Worm (Caenorhabditis elegans) whole organism, late embryonic: Measurements from ENCODE around the gene perm-2.

Experiments used
- C38D4.7 ChIP-seq: fragments of 200-800 bp; sonication (Bioruptor generic); optimal IDR thresholded peaks from 2 replicates; lab custom pipeline; 2018; ENCODE audit warnings: mild to moderate bottlenecking, missing genetic modification characterization, moderate library complexity, missing compliant biosample characterization
- F13H6.1 ChIP-seq: sonication (generic microtip); optimal IDR thresholded peaks from 2 replicates; lab custom pipeline; 2016; ENCODE audit warnings: missing genetic modification characterization, missing compliant biosample characterization
- T23F11.4 ChIP-seq: fragments of 200-800 bp; sonication (Bioruptor generic); optimal IDR thresholded peaks from 2 replicates; lab custom pipeline; 2018; ENCODE audit warnings: mild to moderate bottlenecking, missing genetic modification characterization, missing compliant biosample characterization
- ama-1 ChIP-seq: fragments of 150-350 bp; optimal IDR thresholded peaks from 2 replicates; lab custom pipeline; 2014
- ceh-18 ChIP-seq: sonication (generic microtip); optimal IDR thresholded peaks from 2 replicates; lab custom pipeline; 2016; ENCODE audit warnings: missing genetic modification characterization, missing compliant biosample characterization
- ceh-22 ChIP-seq: sonication (generic microtip); optimal IDR thresholded peaks from 2 replicates; lab custom pipeline; 2017; ENCODE audit warnings: missing biosample characterization, missing genetic modification characterization
- ceh-24 ChIP-seq: sonication (generic microtip); optimal IDR thresholded peaks from 2 replicates; lab custom pipeline; 2016; ENCODE audit warnings: mild to moderate bottlenecking, missing genetic modification characterization, missing compliant biosample characterization
- ceh-30 ChIP-seq: fragments of 150-350 bp; optimal IDR thresholded peaks from 2 replicates; lab custom pipeline; 2014; ENCODE audit warnings: missing biosample characterization, missing genetic modification characterization
- ceh-31 ChIP-seq: sonication (generic microtip); optimal IDR thresholded peaks from 2 replicates; lab custom pipeline; 2016; ENCODE audit warnings: missing genetic modification characterization, missing compliant biosample characterization
- ceh-34 ChIP-seq: sonication (generic microtip); optimal IDR thresholded peaks from 2 replicates; lab custom pipeline; 2016; ENCODE audit warnings: mild to moderate bottlenecking, missing genetic modification characterization, missing compliant biosample characterization
- ceh-6 ChIP-seq: fragments of 200-800 bp; sonication (Bioruptor generic); optimal IDR thresholded peaks from 2 replicates; lab custom pipeline; 2018; ENCODE audit warnings: mild to moderate bottlenecking, missing genetic modification characterization, missing compliant biosample characterization
- ceh-9 ChIP-seq: sonication (generic microtip); optimal IDR thresholded peaks from 2 replicates; lab custom pipeline; 2016; ENCODE audit warnings: mild to moderate bottlenecking, missing genetic modification characterization, inconsistent platforms, missing compliant biosample characterization
- dmd-4 ChIP-seq: sonication (generic microtip); optimal IDR thresholded peaks from 2 replicates; lab custom pipeline; 2016; ENCODE audit warnings: borderline replicate concordance, missing genetic modification characterization, missing compliant biosample characterization
- elt-2 ChIP-seq: sonication (generic microtip); optimal IDR thresholded peaks from 2 replicates; lab custom pipeline; 2016; ENCODE audit warnings: missing genetic modification reagents, missing genetic modification characterization, missing compliant biosample characterization
- elt-4 ChIP-seq: sonication (generic microtip); optimal IDR thresholded peaks from 2 replicates; lab custom pipeline; 2016; ENCODE audit warnings: missing genetic modification characterization, missing compliant biosample characterization
- fax-1 ChIP-seq: sonication (generic microtip); optimal IDR thresholded peaks from 2 replicates; lab custom pipeline; 2016; ENCODE audit warnings: missing genotype, missing genetic modification characterization, missing compliant biosample characterization
- fkh-6 ChIP-seq: sonication (generic microtip); optimal IDR thresholded peaks from 2 replicates; lab custom pipeline; 2016; ENCODE audit warnings: missing genetic modification characterization, missing compliant biosample characterization
- gmeb-2 ChIP-seq: sonication (generic microtip); optimal IDR thresholded peaks from 2 replicates; lab custom pipeline; 2016; ENCODE audit warnings: missing genetic modification characterization, inconsistent platforms, missing compliant biosample characterization
- hlh-30 ChIP-seq: sonication (generic microtip); optimal IDR thresholded peaks from 2 replicates; lab custom pipeline; 2017; ENCODE audit warnings: antibody characterized with exemption, missing genetic modification characterization, missing compliant biosample characterization; ENCODE audit not compliant: insufficient read depth
- hlh-8 ChIP-seq: sonication (generic microtip); optimal IDR thresholded peaks from 2 replicates; lab custom pipeline; 2016; ENCODE audit warnings: missing genotype, missing genetic modification characterization, missing compliant biosample characterization
- lin-11 ChIP-seq: fragments of 200-800 bp; sonication (Bioruptor generic); optimal IDR thresholded peaks from 2 replicates; lab custom pipeline; 2018; ENCODE audit warnings: mild to moderate bottlenecking, missing genetic modification characterization, missing compliant biosample characterization
- madf-2 ChIP-seq: sonication (generic microtip); optimal IDR thresholded peaks from 2 replicates; lab custom pipeline; 2017; ENCODE audit warnings: missing genetic modification characterization, missing compliant biosample characterization
- nfya-1 ChIP-seq: sonication (generic microtip); optimal IDR thresholded peaks from 2 replicates; lab custom pipeline; 2017; ENCODE audit warnings: missing genetic modification characterization, mild to moderate bottlenecking, missing compliant biosample characterization, antibody characterized with exemption, moderate library complexity
- nhr-11 ChIP-seq: fragments of 150-350 bp; optimal IDR thresholded peaks from 2 replicates; lab custom pipeline; 2014; ENCODE audit warnings: missing biosample characterization, missing genetic modification characterization
- npax-4 ChIP-seq: sonication (generic microtip); optimal IDR thresholded peaks from 2 replicates; lab custom pipeline; 2016; ENCODE audit warnings: missing genetic modification characterization, missing compliant biosample characterization
- pag-3 ChIP-seq: sonication (generic microtip); optimal IDR thresholded peaks from 2 replicates; lab custom pipeline; 2016; ENCODE audit warnings: missing compliant biosample characterization, missing genetic modification characterization, borderline replicate concordance
- pat-9 ChIP-seq: fragments of 200-800 bp; sonication (Bioruptor generic); optimal IDR thresholded peaks from 2 replicates; lab custom pipeline; 2018; ENCODE audit warnings: mild to moderate bottlenecking, missing genetic modification characterization, moderate library complexity, missing compliant biosample characterization
- pha-4 ChIP-seq: fragments of 150-350 bp; optimal IDR thresholded peaks from 2 replicates; lab custom pipeline; 2018; ENCODE audit warnings: missing biosample characterization, missing genetic modification reagents, missing genetic modification characterization
- pros-1 ChIP-seq: fragments of 150-350 bp; optimal IDR thresholded peaks from 2 replicates; lab custom pipeline; 2014; ENCODE audit warnings: missing biosample characterization, missing genetic modification reagents, missing genetic modification characterization
- rnt-1 ChIP-seq: sonication (generic microtip); optimal IDR thresholded peaks from 2 replicates; lab custom pipeline; 2016; ENCODE audit warnings: missing genetic modification characterization, missing compliant biosample characterization
- syd-9 ChIP-seq: sonication (generic microtip); optimal IDR thresholded peaks from 2 replicates; lab custom pipeline; 2016; ENCODE audit warnings: mild to moderate bottlenecking, missing genetic modification characterization, moderate library complexity, missing compliant biosample characterization
- tbx-2 ChIP-seq: sonication (generic microtip); optimal IDR thresholded peaks from 2 replicates; lab custom pipeline; 2016; ENCODE audit warnings: missing genetic modification characterization, missing compliant biosample characterization
- tbx-7 ChIP-seq: sonication (generic microtip); optimal IDR thresholded peaks from 2 replicates; lab custom pipeline; 2016; ENCODE audit warnings: missing genotype, missing genetic modification characterization, missing compliant biosample characterization
- unc-3 ChIP-seq, 2 experiments: fragments of 200-800 bp in 1 of 2; sonication (Bioruptor generic) in 1 of 2; sonication (generic microtip) in 1 of 2; conservative IDR thresholded peaks in 1 of 2; optimal IDR thresholded peaks in 1 of 2; 2 replicates each; pipeline versions ENCODE4 v1.3.6 to Lab custom; 2016 to 2022; ENCODE audit warnings: missing compliant biosample characterization in 2 of 2, missing genetic modification characterization in 2 of 2, missing genetic modification reagents in 1 of 2
- unc-55 ChIP-seq: sonication (generic microtip); optimal IDR thresholded peaks from 2 replicates; lab custom pipeline; 2017; ENCODE audit warnings: missing biosample characterization, missing genetic modification reagents, missing genetic modification characterization
- zip-5 ChIP-seq: sonication (generic microtip); optimal IDR thresholded peaks from 2 replicates; lab custom pipeline; 2016; ENCODE audit warnings: missing genetic modification characterization, missing compliant biosample characterization

perm-2 gene

ce11 chrIV:1108030-1108429 lies 18.6 kb upstream of the perm-2 start:
- TF ChIP-seq dmd-4 (tag; lab: Kevin White, UChicago), result no peak
- TF ChIP-seq F13H6.1 (tag; lab: Kevin White, UChicago), result peak; percentile 37
- TF ChIP-seq hlh-8, result peak; percentile 67
- peak; percentile 99 for TF ChIP-seq unc-55
- TF ChIP-seq rnt-1, result peak; percentile 90
- peak; percentile 52 for TF ChIP-seq nfya-1
- TF ChIP-seq tbx-2 (tag; lab: Kevin White, UChicago), result peak; percentile 61
- TF ChIP-seq pros-1 (tag; lab: Kevin White, UChicago), result no peak
- TF ChIP-seq ceh-24, result no peak
- TF ChIP-seq ceh-6 (GFP tag; lab: Kevin White, UChicago), result no peak
- peak; percentile 57 for TF ChIP-seq ceh-34 (tag; lab: Kevin White, UChicago)
- peak; percentile 15 for TF ChIP-seq hlh-30
- peak; percentile 7 for TF ChIP-seq madf-2
- peak; percentile 7 for TF ChIP-seq syd-9
- TF ChIP-seq pat-9 (tag; lab: Kevin White, UChicago), result peak; percentile 89
- TF ChIP-seq ceh-18 (tag; lab: Kevin White, UChicago), result peak; percentile 80
- TF ChIP-seq ceh-31 (tag; lab: Kevin White, UChicago), result peak; percentile 5
- no peak for TF ChIP-seq elt-2 (tag; lab: Kevin White, UChicago)
- TF ChIP-seq, all 69 proteins: peak for 13

- TF ChIP-seq ama-1 (peak; percentile 52), ceh-9 (no peak), C38D4.7 (GFP tag; lab: Kevin White, UChicago) (peak; percentile 22)
These were observed 15.6 kb upstream of the perm-2 start for ce11 chrIV:1110999-1111398.

- TF ChIP-seq fax-1 (tag; lab: Kevin White, UChicago), result no peak
- TF ChIP-seq madf-2, result no peak
- no peak for TF ChIP-seq ceh-24
- TF ChIP-seq nfya-1, result no peak
- no peak for TF ChIP-seq ceh-30 (tag; lab: Kevin White, UChicago)
- no peak for TF ChIP-seq npax-4 (tag; lab: Kevin White, UChicago)
- no peak for TF ChIP-seq elt-4 (tag; lab: Kevin White, UChicago)
- TF ChIP-seq pha-4 (tag; lab: Kevin White, UChicago), result no peak
- no peak for TF ChIP-seq fkh-6 (tag; lab: Kevin White, UChicago)
- TF ChIP-seq ceh-18 (tag; lab: Kevin White, UChicago), result no peak
- no peak for TF ChIP-seq zip-5 (tag; lab: Kevin White, UChicago)
- no peak for TF ChIP-seq gmeb-2
- TF ChIP-seq lin-11 (tag; lab: Kevin White, UChicago), result no peak
- TF ChIP-seq T23F11.4, result no peak
- no peak for TF ChIP-seq C38D4.7 (GFP tag; lab: Kevin White, UChicago)
- TF ChIP-seq tbx-7 (tag; lab: Kevin White, UChicago), result no peak
- TF ChIP-seq unc-3 (GFP tag; conservative IDR thresholded peaks at IDR 0.05; lab: Robert Waterston, UW), result no peak
- no peak for TF ChIP-seq unc-3 (tag; optimal IDR thresholded peaks at IDR 0.05; lab: Kevin White, UChicago)
- no peak for TF ChIP-seq ceh-22 (tag; lab: Kevin White, UChicago)
These were observed 13.0 kb upstream of the perm-2 start, which contains the start of gene srx-14 for ce11 chrIV:1113638-1114037. TSS of gene srx-14 (minus strand) at chrIV:1113738.

ce11 chrIV:1118566-1118965 lies 8.0 kb upstream of the perm-2 start, which contains the start of gene srx-13:
TSS of gene srx-13 (minus strand) at chrIV:1118666.
- TF ChIP-seq hlh-30, result no peak
- no peak for TF ChIP-seq nhr-11 (tag; lab: Kevin White, UChicago)
- TF ChIP-seq tbx-7 (tag; lab: Kevin White, UChicago), result no peak
- no peak for TF ChIP-seq npax-4 (tag; lab: Kevin White, UChicago)
- TF ChIP-seq pag-3 (tag; lab: Kevin White, UChicago), result no peak
